Worm (Caenorhabditis elegans): ENCODE measurements around the gene slc-36.5.

The slc-36.5 gene

DNA sequence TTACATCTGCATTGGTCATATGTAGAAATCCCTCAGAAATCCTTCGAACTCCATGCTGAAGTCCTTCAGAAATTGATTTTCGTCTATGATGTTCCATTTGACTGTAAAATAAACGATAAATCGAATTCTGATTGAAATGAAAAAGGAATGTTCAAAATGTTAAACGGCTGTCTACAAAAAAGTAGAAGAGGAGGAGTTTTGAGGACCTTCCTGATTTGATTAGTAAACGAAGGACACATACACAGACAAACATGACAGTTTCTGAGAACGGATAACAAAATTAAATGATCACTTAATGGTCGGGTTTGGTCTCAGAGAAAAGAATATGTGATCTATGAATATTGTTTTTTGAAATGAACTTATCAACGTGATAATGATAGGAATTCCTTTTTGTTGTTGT is at the start of gene slc-36.5:
Gene slc-36.5, minus strand, starts transcription at position 101 of the 400 bp plus-strand sequence.
- TF ChIP-seq tra-1 (GFP tag; IDR thresholded peaks at IDR 0.05): no peak
- no peak for TF ChIP-seq dve-1 (tag; optimal IDR thresholded peaks at IDR 0.05; ENCODE audit: insufficient read depth)
- TF ChIP-seq nhr-76 (tag; optimal IDR thresholded peaks at IDR 0.05): no peak
- no peak for TF ChIP-seq ZK546.5 (tag; optimal IDR thresholded peaks at IDR 0.05)

- no peak for TF ChIP-seq lim-7 (GFP tag; IDR thresholded peaks at IDR 0.05)
- no peak for TF ChIP-seq sdz-12 (GFP tag; optimal IDR thresholded peaks at IDR 0.05)
- TF ChIP-seq unc-62 (GFP tag; optimal IDR thresholded peaks at IDR 0.05 in 1 of 2): no peak
- no peak for TF ChIP-seq unc-62 (tag; optimal IDR thresholded peaks at IDR 0.05)
- no peak for TF ChIP-seq duxl-1 (tag; optimal IDR thresholded peaks at IDR 0.05; ENCODE audit: poor library complexity)
- TF ChIP-seq egl-27 (tag; optimal IDR thresholded peaks at IDR 0.05): no peak
- no peak for TF ChIP-seq F26F4.8 (GFP tag; conservative IDR thresholded peaks at IDR 0.05)
- TF ChIP-seq T26A8.4 (GFP tag; IDR thresholded peaks at IDR 0.05): no peak
- TF ChIP-seq lsy-2 (tag; optimal IDR thresholded peaks at IDR 0.05): peak; percentile 46 to 79
- TF ChIP-seq mdt-29 (GFP tag; IDR thresholded peaks at IDR 0.05): no peak
- no peak for TF ChIP-seq lin-39 (tag; optimal IDR thresholded peaks at IDR 0.05)
- peak; percentile 82 for TF ChIP-seq tra-1 (GFP tag; IDR thresholded peaks at IDR 0.05)
- peak; percentile 18 to 74 for TF ChIP-seq hif-1 (tag; optimal IDR thresholded peaks at IDR 0.05)
- no peak for TF ChIP-seq zip-11 (GFP tag; IDR thresholded peaks at IDR 0.05)
- TF ChIP-seq hmg-1.1 (GFP tag; IDR thresholded peaks at IDR 0.05): peak; percentile 87
- TF ChIP-seq F44E2.7 (GFP tag; IDR thresholded peaks at IDR 0.05): no peak
- TF ChIP-seq T20F7.1 (GFP tag; optimal IDR thresholded peaks at IDR 0.05): peak; percentile 64
- no peak for TF ChIP-seq cey-2 (tag; optimal IDR thresholded peaks at IDR 0.05; ENCODE audit: borderline replicate concordance, insufficient read depth)
- peak; percentile 52 for TF ChIP-seq aha-1 (tag)
- TF ChIP-seq ceh-32 (tag; optimal IDR thresholded peaks at IDR 0.05; ENCODE audit: poor library complexity): peak; percentile 0
- TF ChIP-seq lin-13 (GFP tag; optimal IDR thresholded peaks at IDR 0.05): peak; percentile 56
- peak; percentile 41 for TF ChIP-seq lin-38 (GFP tag; IDR thresholded peaks at IDR 0.05)
- TF ChIP-seq fkh-10 (GFP tag; optimal IDR thresholded peaks at IDR 0.05): peak; percentile 42
- peak; percentile 18 to 40 for TF ChIP-seq daf-16 (GFP tag; optimal IDR thresholded peaks at IDR 0.05)
- TF ChIP-seq daf-16 (tag; optimal IDR thresholded peaks at IDR 0.05): peak; percentile 69
- no peak for TF ChIP-seq Y5F2A.4 (GFP tag; optimal IDR thresholded peaks at IDR 0.05)
- peak; percentile 83 for TF ChIP-seq mes-2 (tag; optimal IDR thresholded peaks at IDR 0.05; ENCODE audit: poor library complexity, severe bottlenecking)
- TF ChIP-seq nhr-11 (tag; optimal IDR thresholded peaks at IDR 0.05): peak; percentile 73
- no peak for TF ChIP-seq lin-15B (tag; optimal IDR thresholded peaks at IDR 0.05)
- no peak for TF ChIP-seq zfp-2 (tag; optimal IDR thresholded peaks at IDR 0.05)
- no peak for TF ChIP-seq unc-39 (tag; optimal IDR thresholded peaks at IDR 0.05)
- TF ChIP-seq saeg-2 (GFP tag; IDR thresholded peaks at IDR 0.05): no peak
- peak; percentile 47 for TF ChIP-seq nhr-102 (tag; optimal IDR thresholded peaks at IDR 0.05)
- peak; percentile 40 for TF ChIP-seq nhr-10 (tag; optimal IDR thresholded peaks at IDR 0.05)
- peak; percentile 78 for TF ChIP-seq mxl-3 (GFP tag; optimal IDR thresholded peaks at IDR 0.05)
- TF ChIP-seq snpc-4 (tag; optimal IDR thresholded peaks at IDR 0.05): no peak
- TF ChIP-seq F37D6.2 (tag; optimal IDR thresholded peaks at IDR 0.05): peak; percentile 44
- no peak for TF ChIP-seq unc-130 (GFP tag; optimal IDR thresholded peaks at IDR 0.05)
- peak; percentile 44 for TF ChIP-seq jun-1 (tag; optimal IDR thresholded peaks at IDR 0.05)
- TF ChIP-seq nhr-48 (tag; optimal IDR thresholded peaks at IDR 0.05): peak; percentile 75
- TF ChIP-seq hlh-11 (tag; optimal IDR thresholded peaks at IDR 0.05): peak; percentile 94
- TF ChIP-seq set-16 (GFP tag; IDR thresholded peaks at IDR 0.05): peak; percentile 68
- peak; percentile 61 to 91 for TF ChIP-seq mdl-1 (tag; optimal IDR thresholded peaks at IDR 0.05)
- peak; percentile 91 for TF ChIP-seq mep-1 (tag; optimal IDR thresholded peaks at IDR 0.05)
- TF ChIP-seq egl-43 (GFP tag; IDR thresholded peaks at IDR 0.05): peak; percentile 37; the same call in 1 of the 2 replicates
- TF ChIP-seq lin-1 (GFP tag; IDR thresholded peaks at IDR 0.05): peak; percentile 73; the same call in 1 of the 2 replicates
- no peak for TF ChIP-seq madf-5 (GFP tag; IDR thresholded peaks at IDR 0.05)
Measured at ce11 chrII:6926488-6926887, 49.6 kb upstream of the slc-36.5 start.
